Fruit fly (Drosophila melanogaster) whole organism, embryonic: ENCODE measurements around the gene mbm.

Experiments used
- BEAF-32 ChIP-seq: fragments of 200-800 bp; sonication (Bioruptor generic); optimal IDR thresholded peaks from 3 replicates; lab custom pipeline; 2017; ENCODE audit warnings: missing biosample characterization, missing genetic modification characterization, mild to moderate bottlenecking, moderate library complexity, missing genetic modification reagents
- Blimp-1 ChIP-seq: fragments of 200-800 bp; sonication (Bioruptor generic); optimal IDR thresholded peaks from 3 replicates; lab custom pipeline; 2018; ENCODE audit warnings: missing biosample characterization, missing genetic modification characterization, mild to moderate bottlenecking, moderate library complexity, missing genetic modification reagents
- CG1024 ChIP-seq: fragments of 200-800 bp; sonication (Bioruptor generic); IDR thresholded peaks from 2 replicates; pipeline ENCODE4 v1.3.6; 2022; ENCODE audit warnings: missing biosample characterization, missing genetic modification characterization
- CG13123 ChIP-seq: fragments of 200-800 bp; sonication (Bioruptor generic); optimal IDR thresholded peaks from 2 replicates; lab custom pipeline; 2016; ENCODE audit warnings: missing biosample characterization, missing genetic modification characterization
- CG14667 ChIP-seq: fragments of 200-800 bp; sonication (Bioruptor generic); IDR thresholded peaks from 2 replicates; pipeline ENCODE4 v1.3.6; 2022; ENCODE audit warnings: missing biosample characterization, missing genetic modification characterization
- CG14710 ChIP-seq: fragments of 200-800 bp; sonication (Bioruptor generic); optimal IDR thresholded peaks from 3 replicates; lab custom pipeline; 2019; ENCODE audit warnings: missing biosample characterization, mild to moderate bottlenecking, missing genetic modification characterization, moderate library complexity
- CG1529 ChIP-seq: fragments of 200-800 bp; sonication (Bioruptor generic); optimal IDR thresholded peaks from 3 replicates; lab custom pipeline; 2018; ENCODE audit warnings: missing biosample characterization, missing genetic modification characterization
- CG17186 ChIP-seq: fragments of 200-800 bp; sonication (Bioruptor generic); optimal IDR thresholded peaks from 3 replicates; lab custom pipeline; 2017; ENCODE audit warnings: missing biosample characterization, missing genetic modification reagents, missing genetic modification characterization
- CG1792 ChIP-seq: fragments of 200-800 bp; sonication (Bioruptor generic); optimal IDR thresholded peaks from 2 replicates; lab custom pipeline; 2016; ENCODE audit warnings: missing biosample characterization, missing genetic modification characterization
- CG2116 ChIP-seq: fragments of 200-800 bp; sonication (Bioruptor generic); optimal IDR thresholded peaks from 3 replicates; lab custom pipeline; 2018; ENCODE audit warnings: missing biosample characterization, mild to moderate bottlenecking, missing genetic modification characterization
- CG2129 ChIP-seq: fragments of 200-800 bp; sonication (Bioruptor generic); IDR thresholded peaks from 2 replicates; pipeline ENCODE4 v1.3.6; 2022; ENCODE audit warnings: missing biosample characterization, missing genetic modification characterization; ENCODE audit not compliant: partially characterized antibody
- CG30403 ChIP-seq: fragments of 200-800 bp; sonication (Bioruptor generic); optimal IDR thresholded peaks from 3 replicates; lab custom pipeline; 2016; ENCODE audit warnings: missing biosample characterization, missing genetic modification characterization
- CG31441 ChIP-seq: fragments of 200-800 bp; sonication (Bioruptor generic); IDR thresholded peaks from 2 replicates; pipeline ENCODE4 v1.3.6; 2022; ENCODE audit warnings: missing biosample characterization, missing genetic modification characterization
- CG34224 ChIP-seq: fragments of 200-800 bp; sonication (Bioruptor generic); IDR thresholded peaks from 3 replicates; pipeline ENCODE4 v1.3.6; 2022; ENCODE audit warnings: missing biosample characterization, missing genetic modification characterization; ENCODE audit not compliant: partially characterized antibody
- CG3726 ChIP-seq: fragments of 200-800 bp; sonication (Bioruptor generic); IDR thresholded peaks from 3 replicates; pipeline ENCODE4, ENCODE4 v1.3.6; 2022; ENCODE audit warnings: missing biosample characterization, missing genetic modification characterization
- CG4404 ChIP-seq: fragments of 200-800 bp; sonication (Bioruptor generic); IDR thresholded peaks from 2 replicates; pipeline ENCODE4 v1.3.6; 2022; ENCODE audit warnings: missing biosample characterization, missing genetic modification characterization
- CG4820 ChIP-seq: fragments of 200-800 bp; sonication (Bioruptor generic); optimal IDR thresholded peaks from 3 replicates; lab custom pipeline; 2016; ENCODE audit warnings: missing biosample characterization, missing genetic modification characterization
- CG6689 ChIP-seq: fragments of 200-800 bp; sonication (Bioruptor generic); IDR thresholded peaks from 2 replicates; pipeline ENCODE4 v1.3.6; 2022; ENCODE audit warnings: missing biosample characterization, missing genetic modification characterization
- CG9876 ChIP-seq: fragments of 200-800 bp; sonication (Bioruptor generic); optimal IDR thresholded peaks from 2 replicates; lab custom pipeline; 2016; ENCODE audit warnings: missing biosample characterization, missing genetic modification characterization
- GATAe ChIP-seq: fragments of 200-800 bp; sonication (Bioruptor generic); conservative IDR thresholded peaks from 2 replicates; pipeline ENCODE4 v1.3.6; 2022; ENCODE audit warnings: missing biosample characterization, missing genetic modification characterization
- Hmr ChIP-seq: fragments of 200-800 bp; sonication (Bioruptor generic); optimal IDR thresholded peaks from 3 replicates; lab custom pipeline; 2017; ENCODE audit warnings: mild to moderate bottlenecking, missing biosample characterization, missing genetic modification reagents, missing genetic modification characterization
- Lhr ChIP-seq: fragments of 200-800 bp; sonication (Bioruptor generic); optimal IDR thresholded peaks from 3 replicates; lab custom pipeline; 2017; ENCODE audit warnings: mild to moderate bottlenecking, missing biosample characterization, missing genetic modification reagents, missing genetic modification characterization
- NFAT ChIP-seq: fragments of 200-800 bp; sonication (Bioruptor generic); IDR thresholded peaks from 2 replicates; pipeline ENCODE4 v1.3.6; 2022; ENCODE audit warnings: missing biosample characterization, missing genetic modification characterization
- NK7.1 ChIP-seq: fragments of 200-800 bp; sonication (Bioruptor generic); optimal IDR thresholded peaks from 3 replicates; lab custom pipeline; 2016; ENCODE audit warnings: missing biosample characterization, missing genetic modification characterization
- Nf-YC ChIP-seq: fragments of 200-800 bp; optimal IDR thresholded peaks from 3 replicates; lab custom pipeline; 2019; ENCODE audit warnings: missing biosample characterization, mild to moderate bottlenecking, missing genetic modification characterization, moderate library complexity
- Sin3A ChIP-seq: fragments of >200 bp; optimal IDR thresholded peaks from 2 replicates; lab custom pipeline; 2018
- Sry-δ ChIP-seq: fragments of 200-800 bp; sonication (Bioruptor generic); optimal IDR thresholded peaks from 2 replicates; lab custom pipeline; 2016; ENCODE audit warnings: missing biosample characterization, missing genetic modification characterization
- al ChIP-seq: fragments of 200-800 bp; sonication (Bioruptor generic); IDR thresholded peaks from 2 replicates; pipeline ENCODE4 v1.3.6; 2022; ENCODE audit warnings: missing biosample characterization, missing genetic modification characterization
- ash1 ChIP-seq: fragments of 200-800 bp; sonication (Bioruptor generic); optimal IDR thresholded peaks from 2 replicates; lab custom pipeline; 2018; ENCODE audit warnings: missing biosample characterization, mild to moderate bottlenecking, missing genetic modification characterization
- bigmax ChIP-seq: fragments of 200-800 bp; sonication (Bioruptor generic); optimal IDR thresholded peaks from 2 replicates; lab custom pipeline; 2018; ENCODE audit warnings: missing biosample characterization, mild to moderate bottlenecking, missing genetic modification characterization
- chn ChIP-seq: fragments of 200-800 bp; sonication (Bioruptor generic); optimal IDR thresholded peaks from 2 replicates; lab custom pipeline; 2016; ENCODE audit warnings: missing biosample characterization, missing genetic modification characterization
- ci ChIP-seq: fragments of 200-800 bp; sonication (Bioruptor generic); IDR thresholded peaks from 3 replicates; pipeline ENCODE4 v1.3.6; 2022; ENCODE audit warnings: missing biosample characterization, missing genetic modification characterization
- corto ChIP-seq: fragments of 200-800 bp; sonication (Bioruptor generic); optimal IDR thresholded peaks from 2 replicates; lab custom pipeline; 2016; ENCODE audit warnings: missing biosample characterization, mild to moderate bottlenecking, missing genetic modification characterization, moderate library complexity
- crc ChIP-seq: fragments of 200-800 bp; sonication (Bioruptor generic); optimal IDR thresholded peaks from 2 replicates; lab custom pipeline; 2016; ENCODE audit warnings: missing biosample characterization, missing genetic modification characterization
- dm ChIP-seq: fragments of 200-800 bp; sonication (Bioruptor generic); optimal IDR thresholded peaks from 3 replicates; lab custom pipeline; 2016; ENCODE audit warnings: missing biosample characterization, missing genetic modification characterization
- dysf ChIP-seq: fragments of 200-800 bp; sonication (Bioruptor generic); IDR thresholded peaks from 3 replicates; pipeline ENCODE4 v1.3.6; 2022; ENCODE audit warnings: missing biosample characterization, missing genetic modification characterization
- eve ChIP-seq, 2 experiments: fragments of >200 bp; optimal IDR thresholded peaks; 2 replicates each; lab custom pipeline; 2017; ENCODE audit warnings: missing biosample characterization in 2 of 2, missing genetic modification characterization in 2 of 2
- gem ChIP-seq: fragments of 200-800 bp; sonication (Bioruptor generic); optimal IDR thresholded peaks from 2 replicates; lab custom pipeline; 2019; ENCODE audit warnings: missing biosample characterization, mild to moderate bottlenecking, missing genetic modification characterization, moderate library complexity
- gfzf ChIP-seq: fragments of 200-800 bp; sonication (Bioruptor generic); optimal IDR thresholded peaks from 2 replicates; lab custom pipeline; 2016; ENCODE audit warnings: missing biosample characterization, mild to moderate bottlenecking, missing genetic modification characterization, moderate library complexity
- ken ChIP-seq: fragments of 200-800 bp; sonication (Bioruptor generic); IDR thresholded peaks from 3 replicates; pipeline ENCODE4 v1.3.6; 2022; ENCODE audit warnings: missing biosample characterization, missing genetic modification characterization
- mirr ChIP-seq: fragments of 200-800 bp; sonication (Bioruptor generic); optimal IDR thresholded peaks from 3 replicates; lab custom pipeline; 2018; ENCODE audit warnings: missing biosample characterization, mild to moderate bottlenecking, missing genetic modification characterization
- nau ChIP-seq: fragments of 200-800 bp; sonication (Bioruptor generic); optimal IDR thresholded peaks from 3 replicates; lab custom pipeline; 2017; ENCODE audit warnings: missing biosample characterization, mild to moderate bottlenecking, missing genetic modification characterization, missing genetic modification reagents
- org-1 ChIP-seq: fragments of 200-800 bp; sonication (Bioruptor generic); optimal IDR thresholded peaks from 2 replicates; lab custom pipeline; 2017; ENCODE audit warnings: missing biosample characterization, missing genetic modification characterization
- p53 ChIP-seq: fragments of 200-800 bp; sonication (Bioruptor generic); optimal IDR thresholded peaks from 2 replicates; lab custom pipeline; 2016; ENCODE audit warnings: missing biosample characterization, missing genetic modification characterization
- pfk ChIP-seq: fragments of 200-800 bp; sonication (Bioruptor generic); optimal IDR thresholded peaks from 2 replicates; lab custom pipeline; 2018; ENCODE audit warnings: missing biosample characterization, mild to moderate bottlenecking, missing genetic modification characterization, moderate library complexity
- pho ChIP-seq: fragments of 200-800 bp; sonication (Bioruptor generic); optimal IDR thresholded peaks from 2 replicates; lab custom pipeline; 2016; ENCODE audit warnings: missing biosample characterization, missing genetic modification characterization
- pum ChIP-seq: fragments of 200-800 bp; sonication (Bioruptor generic); optimal IDR thresholded peaks from 2 replicates; lab custom pipeline; 2016; ENCODE audit warnings: missing biosample characterization, missing genetic modification characterization
- slbo ChIP-seq: fragments of 200-800 bp; sonication (Bioruptor generic); IDR thresholded peaks from 2 replicates; pipeline ENCODE4 v1.3.6; 2022; ENCODE audit warnings: missing biosample characterization, missing genetic modification characterization
- tgo ChIP-seq: fragments of 200-800 bp; sonication (Bioruptor generic); IDR thresholded peaks from 3 replicates; pipeline ENCODE4 v1.3.6; 2022; ENCODE audit warnings: missing biosample characterization, missing genetic modification characterization
- zf30C ChIP-seq: fragments of 200-800 bp; sonication (Bioruptor generic); optimal IDR thresholded peaks from 3 replicates; lab custom pipeline; 2018; ENCODE audit warnings: missing biosample characterization, mild to moderate bottlenecking, missing genetic modification characterization

mbm gene

DNA sequence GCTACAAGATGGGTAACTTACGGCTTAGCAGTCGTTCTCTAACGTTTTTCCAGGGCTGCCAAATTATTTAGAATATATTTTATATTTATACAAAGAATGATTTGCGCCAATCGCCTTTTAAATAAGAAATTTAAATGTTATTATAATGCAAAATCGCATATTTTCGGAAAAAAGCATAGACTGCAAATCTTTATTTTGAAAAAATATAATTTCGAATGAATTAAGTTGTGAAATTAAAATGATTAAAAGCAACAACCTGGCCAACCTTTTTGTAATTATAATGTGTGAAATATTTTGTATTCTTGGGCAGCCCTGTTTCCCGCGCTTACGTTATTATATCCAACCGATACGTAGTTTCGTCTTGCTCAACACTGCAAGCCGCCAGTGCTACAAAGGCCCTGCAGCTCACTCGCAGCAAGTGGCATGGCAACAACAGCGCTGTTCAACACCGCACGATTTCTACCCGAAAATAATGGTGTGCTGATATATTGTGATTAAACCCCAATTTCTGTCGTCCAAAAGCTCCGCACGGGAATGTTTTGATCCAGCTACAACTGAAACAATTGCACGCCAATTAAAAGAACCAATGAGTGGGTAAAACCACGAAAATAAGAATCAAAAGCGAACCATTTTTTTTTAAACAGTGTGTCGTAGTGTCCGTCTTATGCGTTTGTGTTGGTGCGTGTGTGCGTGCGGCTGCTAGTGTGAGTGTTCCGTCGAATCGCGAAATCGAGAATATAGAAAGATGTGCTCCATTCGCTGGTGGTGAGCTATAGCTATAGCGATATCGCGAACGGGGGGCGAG is 24.2 kb upstream of the mbm start, which contains the start of gene Pi3K21B (continued):
- TF ChIP-seq dysf (GFP tag; lab: Robert Waterston, UW), result peak; percentile 89
- TF ChIP-seq CG1024 (GFP tag; lab: Robert Waterston, UW), result no peak; the same call in none of the 2 replicates
- peak; percentile 81 for TF ChIP-seq CG2116 (GFP tag; lab: Kevin White, UChicago)
- peak; percentile 69 for TF ChIP-seq ash1 (GFP tag; lab: Kevin White, UChicago)
- TF ChIP-seq CG4820 (GFP tag; lab: Kevin White, UChicago), result peak; percentile 88
- TF ChIP-seq CG13123, result peak; percentile 80
- TF ChIP-seq CG1792 (GFP tag; lab: Kevin White, UChicago), result peak; percentile 90
- TF ChIP-seq Nf-YC, result peak; percentile 86
- peak; percentile 59 for TF ChIP-seq NK7.1 (GFP tag; lab: Kevin White, UChicago)
- TF ChIP-seq CG2129 (GFP tag; lab: Robert Waterston, UW), result no peak
- peak; percentile 91 for TF ChIP-seq dm (GFP tag; lab: Kevin White, UChicago)
- no peak for TF ChIP-seq eve (GFP tag; optimal IDR thresholded peaks at IDR 0.05; lab: Kevin White, UChicago)
- TF ChIP-seq Lhr (GFP tag; lab: Kevin White, UChicago), result peak; percentile 60
- TF ChIP-seq CG6689, result peak; percentile 83
- peak; percentile 62 for TF ChIP-seq Sry-δ (GFP tag; lab: Kevin White, UChicago)
- peak; percentile 93 for TF ChIP-seq Hmr (GFP tag; lab: Kevin White, UChicago)
- TF ChIP-seq chn, result peak; percentile 91
- peak; percentile 77 for TF ChIP-seq Sin3A
- peak; percentile 95 for TF ChIP-seq gem (tag; lab: Kevin White, UChicago)
- TF ChIP-seq ken, result peak; percentile 93
- peak; percentile 86 for TF ChIP-seq NFAT (GFP tag; lab: Robert Waterston, UW)
- TF ChIP-seq CG3726 (GFP tag; lab: Robert Waterston, UW), result peak; percentile 75; the same call in 1 of the 3 replicates
- TF ChIP-seq mirr (GFP tag; lab: Kevin White, UChicago), result peak; percentile 73
- TF ChIP-seq nau, result peak; percentile 54
- peak; percentile 55 for TF ChIP-seq pfk (GFP tag; lab: Kevin White, UChicago)
- TF ChIP-seq CG9876 (GFP tag; lab: Kevin White, UChicago), result peak; percentile 93
- no peak for TF ChIP-seq GATAe
- TF ChIP-seq CG31441 (GFP tag; lab: Robert Waterston, UW), result peak; percentile 87
- TF ChIP-seq CG14667 (GFP tag; lab: Robert Waterston, UW), result peak; percentile 66
- peak; percentile 77 for TF ChIP-seq CG4404
- peak; percentile 77 for TF ChIP-seq crc (GFP tag; lab: Kevin White, UChicago)
- TF ChIP-seq pho (GFP tag; lab: Kevin White, UChicago), result peak; percentile 90
- TF ChIP-seq Blimp-1, result peak; percentile 87
- peak; percentile 73 for TF ChIP-seq org-1 (GFP tag; lab: Kevin White, UChicago)
- TF ChIP-seq bigmax (GFP tag; lab: Kevin White, UChicago), result peak; percentile 4
- TF ChIP-seq CG17186 (GFP tag; lab: Kevin White, UChicago), result peak; percentile 87
- TF ChIP-seq slbo (GFP tag; lab: Robert Waterston, UW), result peak; percentile 96
- TF ChIP-seq CG34224 (GFP tag; lab: Robert Waterston, UW), result peak; percentile 48; the same call in 1 of the 3 replicates
- peak; percentile 96 for TF ChIP-seq CG30403 (GFP tag; lab: Kevin White, UChicago)
- peak; percentile 31 for TF ChIP-seq gfzf (GFP tag; lab: Kevin White, UChicago)
- peak; percentile 77 for TF ChIP-seq al (GFP tag; lab: Robert Waterston, UW)
- TF ChIP-seq p53 (GFP tag; lab: Kevin White, UChicago), result peak; percentile 36
- peak; percentile 84 for TF ChIP-seq tgo (GFP tag; lab: Robert Waterston, UW)
- peak; percentile 93 for TF ChIP-seq pum (GFP tag; lab: Kevin White, UChicago)
- peak; percentile 76 for TF ChIP-seq CG1529
- TF ChIP-seq CG14710, result peak; percentile 95
- peak; percentile 49 for TF ChIP-seq BEAF-32 (GFP tag; lab: Kevin White, UChicago)
- TF ChIP-seq corto (GFP tag; lab: Kevin White, UChicago), result peak; percentile 78
- TF ChIP-seq ci (GFP tag; lab: Robert Waterston, UW), result peak; percentile 91
- TF ChIP-seq zf30C, result peak; percentile 10
